Worm (Caenorhabditis elegans) whole organism, L4 larva: Measurements from ENCODE around the gene R04E5.8.

Experiments
- D1046.2 ChIP-seq: fragments of 200-800 bp; sonication (Bioruptor generic); IDR thresholded peaks from 2 replicates; pipeline ENCODE4 v1.3.6; 2022; ENCODE audit warnings: missing genetic modification characterization, missing compliant biosample characterization
- F10B5.3 ChIP-seq: sonication (generic microtip); optimal IDR thresholded peaks from 2 replicates; lab custom pipeline; 2016; ENCODE audit warnings: mild to moderate bottlenecking, missing genetic modification characterization, missing compliant biosample characterization
- F26F4.8 ChIP-seq: fragments of 200-800 bp; sonication (Bioruptor generic); conservative IDR thresholded peaks from 2 replicates; pipeline ENCODE4 v1.3.6; 2022; ENCODE audit warnings: missing genetic modification characterization, missing compliant biosample characterization
- T20F7.1 ChIP-seq: fragments of 200-800 bp; sonication (Bioruptor generic); optimal IDR thresholded peaks from 2 replicates; lab custom pipeline; 2018; ENCODE audit warnings: mild to moderate bottlenecking, missing genetic modification characterization, missing compliant biosample characterization
- Y105C5A.15 ChIP-seq: fragments of 200-800 bp; sonication (Bioruptor generic); IDR thresholded peaks from 2 replicates; pipeline ENCODE4 v1.3.6; 2022; ENCODE audit warnings: missing genetic modification characterization, missing compliant biosample characterization
- Y5F2A.4 ChIP-seq: fragments of 200-800 bp; sonication (Bioruptor generic); optimal IDR thresholded peaks from 2 replicates; lab custom pipeline; 2018; ENCODE audit warnings: mild to moderate bottlenecking, missing genetic modification characterization, missing compliant biosample characterization
- ZK546.5 ChIP-seq, 2 experiments: sonication (generic microtip); optimal IDR thresholded peaks; 2 replicates each; lab custom pipeline; 2017; ENCODE audit warnings: missing biosample characterization in 2 of 2, missing genetic modification characterization in 2 of 2
- aha-1 ChIP-seq: fragments of 150-350 bp; peaks from one replicate; lab custom pipeline; 2014; ENCODE audit warnings: missing biosample characterization, missing genetic modification characterization
- attf-4 ChIP-seq: sonication (generic microtip); optimal IDR thresholded peaks from 3 replicates; lab custom pipeline; 2017; ENCODE audit warnings: missing biosample characterization, missing genetic modification characterization
- ceh-20 ChIP-seq: fragments of 200-800 bp; sonication (Bioruptor generic); IDR thresholded peaks from 2 replicates; pipeline ENCODE4 v1.3.6; 2022; ENCODE audit warnings: missing genetic modification reagents, missing genetic modification characterization, missing compliant biosample characterization
- ceh-44 ChIP-seq: fragments of 200-800 bp; sonication (Bioruptor generic); IDR thresholded peaks from 2 replicates; pipeline ENCODE4 v1.3.6; 2022; ENCODE audit warnings: missing genetic modification reagents, missing genetic modification characterization, missing compliant biosample characterization
- ceh-62 ChIP-seq: sonication (generic microtip); optimal IDR thresholded peaks from 2 replicates; lab custom pipeline; 2017; ENCODE audit warnings: missing biosample characterization, missing genetic modification characterization
- cey-2 ChIP-seq: sonication (generic microtip); optimal IDR thresholded peaks from 3 replicates; lab custom pipeline; 2017; ENCODE audit warnings: missing genetic modification characterization, mild to moderate bottlenecking, missing compliant biosample characterization, antibody characterized with exemption, borderline replicate concordance; ENCODE audit not compliant: insufficient read depth
- ctbp-1 ChIP-seq: fragments of 200-800 bp; sonication (Bioruptor generic); IDR thresholded peaks from 2 replicates; pipeline ENCODE4 v1.3.6; 2022; ENCODE audit warnings: missing genetic modification reagents, missing genetic modification characterization, missing compliant biosample characterization
- daf-16 ChIP-seq, 3 experiments: sonication (generic microtip); optimal IDR thresholded peaks; 2 replicates each; lab custom pipeline; 2016 to 2017; ENCODE audit warnings: missing genetic modification characterization in 3 of 3, missing genetic modification reagents in 3 of 3, mild to moderate bottlenecking in 2 of 3, missing compliant biosample characterization in 2 of 3, missing biosample characterization in 1 of 3, moderate library complexity in 1 of 3
- daf-19 ChIP-seq: fragments of 200-800 bp; sonication (Bioruptor generic); conservative IDR thresholded peaks from 2 replicates; pipeline ENCODE4 v1.3.6; 2022; ENCODE audit warnings: missing genetic modification characterization, missing compliant biosample characterization
- dmd-6 ChIP-seq: fragments of 200-800 bp; sonication (Bioruptor generic); IDR thresholded peaks from 2 replicates; pipeline ENCODE4 v1.3.6; 2022; ENCODE audit warnings: missing genetic modification reagents, missing genetic modification characterization, missing compliant biosample characterization
- dmd-8 ChIP-seq: fragments of 200-800 bp; sonication (Bioruptor generic); IDR thresholded peaks from 2 replicates; pipeline ENCODE4 v1.3.6; 2022; ENCODE audit warnings: missing genetic modification characterization, missing compliant biosample characterization
- dmd-9 ChIP-seq: fragments of 200-800 bp; sonication (Bioruptor generic); IDR thresholded peaks from 2 replicates; pipeline ENCODE4 v1.3.6; 2022; ENCODE audit warnings: missing genetic modification reagents, missing genetic modification characterization, missing compliant biosample characterization
- dve-1 ChIP-seq: sonication (generic microtip); optimal IDR thresholded peaks from 2 replicates; lab custom pipeline; 2017; ENCODE audit warnings: antibody characterized with exemption, mild to moderate bottlenecking, missing genetic modification characterization, missing compliant biosample characterization; ENCODE audit not compliant: insufficient read depth
- fkh-10 ChIP-seq: fragments of 150-350 bp; optimal IDR thresholded peaks from 2 replicates; lab custom pipeline; 2014; ENCODE audit warnings: missing biosample characterization, missing genetic modification reagents, missing genetic modification characterization
- hlh-30 ChIP-seq: sonication (generic microtip); optimal IDR thresholded peaks from 2 replicates; lab custom pipeline; 2017; ENCODE audit warnings: antibody characterized with exemption, mild to moderate bottlenecking, missing genetic modification characterization, missing compliant biosample characterization; ENCODE audit not compliant: insufficient read depth
- lim-7 ChIP-seq: fragments of 200-800 bp; sonication (Bioruptor generic); IDR thresholded peaks from 2 replicates; pipeline ENCODE4 v1.3.6; 2022; ENCODE audit warnings: missing genetic modification characterization, missing compliant biosample characterization
- lin-1 ChIP-seq: fragments of 200-800 bp; sonication (Bioruptor generic); IDR thresholded peaks from 2 replicates; pipeline ENCODE4 v1.3.6; 2022; ENCODE audit warnings: missing genetic modification reagents, missing genetic modification characterization, missing compliant biosample characterization
- lin-13 ChIP-seq: fragments of 150-350 bp; optimal IDR thresholded peaks from 2 replicates; lab custom pipeline; 2014; ENCODE audit warnings: missing biosample characterization, missing genetic modification reagents, missing genetic modification characterization
- lsy-2 ChIP-seq, 2 experiments: fragments of 150-350 bp in 1 of 2; sonication (generic microtip) in 1 of 2; optimal IDR thresholded peaks; 2 replicates each; lab custom pipeline; 2014 to 2017; ENCODE audit warnings: missing biosample characterization in 2 of 2, missing genetic modification characterization in 2 of 2
- mep-1 ChIP-seq: fragments of 150-350 bp; sonication (generic microtip); optimal IDR thresholded peaks from 3 replicates; lab custom pipeline; 2014; ENCODE audit warnings: missing biosample characterization, missing genetic modification characterization
- mes-2 ChIP-seq: sonication (generic microtip); optimal IDR thresholded peaks from 2 replicates; lab custom pipeline; 2016; ENCODE audit warnings: missing genotype, mild to moderate bottlenecking, missing genetic modification characterization, missing compliant biosample characterization; ENCODE audit not compliant: poor library complexity, severe bottlenecking
- mxl-2 ChIP-seq: fragments of 200-800 bp; sonication (Bioruptor generic); conservative IDR thresholded peaks from 2 replicates; pipeline ENCODE4 v1.3.6; 2022; ENCODE audit warnings: missing genetic modification reagents, missing genetic modification characterization, missing compliant biosample characterization
- mxl-3 ChIP-seq: fragments of 200-800 bp; sonication (Bioruptor generic); optimal IDR thresholded peaks from 2 replicates; lab custom pipeline; 2018; ENCODE audit warnings: mild to moderate bottlenecking, missing genetic modification characterization, missing compliant biosample characterization
- nhr-11 ChIP-seq: fragments of 150-350 bp; optimal IDR thresholded peaks from 2 replicates; lab custom pipeline; 2014; ENCODE audit warnings: missing biosample characterization, missing genetic modification characterization
- nhr-111 ChIP-seq: fragments of 200-800 bp; sonication (Bioruptor generic); optimal IDR thresholded peaks from 2 replicates; lab custom pipeline; 2018; ENCODE audit warnings: mild to moderate bottlenecking, missing genetic modification characterization, missing compliant biosample characterization
- nhr-25 ChIP-seq: sonication (generic microtip); optimal IDR thresholded peaks from 2 replicates; lab custom pipeline; 2017; ENCODE audit warnings: missing genetic modification characterization, mild to moderate bottlenecking, missing compliant biosample characterization, antibody characterized with exemption, moderate library complexity, borderline replicate concordance; ENCODE audit not compliant: insufficient read depth
- nhr-28 ChIP-seq: fragments of 150-350 bp; optimal IDR thresholded peaks from 2 replicates; lab custom pipeline; 2014; ENCODE audit warnings: missing biosample characterization, missing genetic modification characterization
- nhr-42 ChIP-seq: fragments of 200-800 bp; sonication (Bioruptor generic); IDR thresholded peaks from 2 replicates; pipeline ENCODE4 v1.3.6; 2022; ENCODE audit warnings: missing genetic modification characterization, missing compliant biosample characterization
- nhr-6 ChIP-seq: fragments of 150-350 bp; optimal IDR thresholded peaks from 2 replicates; lab custom pipeline; 2014; ENCODE audit warnings: missing biosample characterization, missing genetic modification characterization
- pha-4 ChIP-seq, 2 experiments: fragments of 150-350 bp in 1 of 2; fragments of 200-800 bp in 1 of 2; sonication (Bioruptor generic) in 1 of 2; IDR thresholded peaks in 1 of 2; optimal IDR thresholded peaks in 1 of 2; 2 replicates each; pipeline versions ENCODE4 v1.3.6 to Lab custom; 2014 to 2022; ENCODE audit warnings: missing genetic modification characterization in 2 of 2, missing genetic modification reagents in 2 of 2, missing biosample characterization in 1 of 2, missing compliant biosample characterization in 1 of 2
- php-3 ChIP-seq: fragments of 200-800 bp; sonication (Bioruptor generic); IDR thresholded peaks from 2 replicates; pipeline ENCODE4 v1.3.6; 2022; ENCODE audit warnings: missing genetic modification reagents, missing genetic modification characterization, missing compliant biosample characterization
- sdz-12 ChIP-seq: fragments of 200-800 bp; sonication (Bioruptor generic); optimal IDR thresholded peaks from 2 replicates; lab custom pipeline; 2018; ENCODE audit warnings: mild to moderate bottlenecking, missing genetic modification characterization, missing compliant biosample characterization
- skn-1 ChIP-seq: fragments of 150-350 bp; optimal IDR thresholded peaks from 2 replicates; lab custom pipeline; 2014; ENCODE audit warnings: missing biosample characterization, missing genetic modification characterization
- spr-3 ChIP-seq: fragments of 200-800 bp; sonication (Bioruptor generic); optimal IDR thresholded peaks from 2 replicates; lab custom pipeline; 2018; ENCODE audit warnings: mild to moderate bottlenecking, missing genetic modification characterization, missing compliant biosample characterization
- tag-97 ChIP-seq: fragments of 200-800 bp; sonication (Bioruptor generic); IDR thresholded peaks from 2 replicates; pipeline ENCODE4 v1.3.6; 2022; ENCODE audit warnings: missing genetic modification characterization, missing compliant biosample characterization
- tra-1 ChIP-seq: fragments of 200-800 bp; sonication (Bioruptor generic); IDR thresholded peaks from 2 replicates; pipeline ENCODE4 v1.3.6; 2022; ENCODE audit warnings: missing genetic modification reagents, missing genetic modification characterization, missing compliant biosample characterization
- unc-130 ChIP-seq: sonication (generic microtip); optimal IDR thresholded peaks from 2 replicates; lab custom pipeline; 2016; ENCODE audit warnings: missing genetic modification reagents, missing genetic modification characterization, missing compliant biosample characterization
- unc-39 ChIP-seq: sonication (generic microtip); optimal IDR thresholded peaks from 2 replicates; lab custom pipeline; 2017; ENCODE audit warnings: missing biosample characterization, missing genetic modification characterization
- vab-7 ChIP-seq: fragments of 200-800 bp; sonication (Bioruptor generic); IDR thresholded peaks from 2 replicates; pipeline ENCODE4 v1.3.6; 2022; ENCODE audit warnings: missing genetic modification reagents, missing genetic modification characterization, missing compliant biosample characterization
- zfp-3 ChIP-seq: fragments of 200-800 bp; sonication (Bioruptor generic); conservative IDR thresholded peaks from 2 replicates; pipeline ENCODE4 v1.3.6; 2022; ENCODE audit warnings: missing genetic modification reagents, missing genetic modification characterization, missing compliant biosample characterization
- zip-2 ChIP-seq: fragments of 150-350 bp; optimal IDR thresholded peaks from 2 replicates; lab custom pipeline; 2014; ENCODE audit warnings: missing biosample characterization, missing genetic modification characterization

Gene R04E5.8

ce11 chrX:8796699-8797282, 9.1 kb downstream of the R04E5.8 start, which contains the start of gene R04E5.7:
TSS of gene R04E5.7 (minus strand) at chrX:8797262.
- TF ChIP-seq nhr-25 (tag; lab: Kevin White, UChicago) (no peak), zfp-3 (GFP tag; lab: Robert Waterston, UW) (no peak), Y5F2A.4 (no peak), dve-1 (tag; lab: Kevin White, UChicago) (peak; percentile 48), tra-1 (GFP tag; lab: Robert Waterston, UW) (peak; percentile 33; the same call in 1 of the 2 replicates), dmd-8 (GFP tag; lab: Robert Waterston, UW) (no peak), mes-2 (tag; lab: Kevin White, UChicago) (peak; percentile 58), pha-4 (GFP tag; IDR thresholded peaks at IDR 0.05; lab: Robert Waterston, UW) (peak; percentile 52; the same call in 1 of the 2 replicates), pha-4 (tag; optimal IDR thresholded peaks at IDR 0.05; lab: Kevin White, UChicago) (no peak), nhr-11 (tag; lab: Kevin White, UChicago) (no peak), T20F7.1 (no peak), ZK546.5 (tag; optimal IDR thresholded peaks at IDR 0.05; lab: Kevin White, UChicago) (no peak), ceh-20 (GFP tag; lab: Robert Waterston, UW) (no peak), lsy-2 (tag; optimal IDR thresholded peaks at IDR 0.05; lab: Kevin White, UChicago) (peak in 1 of 2 experiments; percentile 42), ceh-44 (GFP tag; lab: Robert Waterston, UW) (peak; percentile 83), lim-7 (peak; percentile 64; the same call in 1 of the 2 replicates), unc-39 (no peak), nhr-6 (no peak), F10B5.3 (tag; lab: Kevin White, UChicago) (no peak), D1046.2 (no peak), daf-16 (GFP tag; optimal IDR thresholded peaks at IDR 0.05; lab: Kevin White, UChicago) (no peak), daf-16 (tag; optimal IDR thresholded peaks at IDR 0.05; lab: Kevin White, UChicago) (peak; percentile 66), nhr-42 (GFP tag; lab: Robert Waterston, UW) (no peak), aha-1 (peak; percentile 38), vab-7 (GFP tag; lab: Robert Waterston, UW) (peak; percentile 57; the same call in 1 of the 2 replicates), attf-4 (no peak), tag-97 (no peak), lin-13 (no peak), zip-2 (tag; lab: Kevin White, UChicago) (no peak), F26F4.8 (GFP tag; lab: Robert Waterston, UW) (no peak), nhr-111 (GFP tag; lab: Kevin White, UChicago) (no peak), mxl-2 (GFP tag; lab: Robert Waterston, UW) (no peak), mep-1 (tag; lab: Kevin White, UChicago) (peak; percentile 57), ctbp-1 (peak; percentile 52; the same call in 1 of the 2 replicates), sdz-12 (no peak), nhr-28 (tag; lab: Kevin White, UChicago) (no peak), cey-2 (tag; lab: Kevin White, UChicago) (no peak), skn-1 (tag; lab: Kevin White, UChicago) (no peak), unc-130 (GFP tag; lab: Kevin White, UChicago) (no peak), fkh-10 (GFP tag; lab: Kevin White, UChicago) (no peak), spr-3 (no peak), lin-1 (GFP tag; lab: Robert Waterston, UW) (0 out of 2 replicates have a peak, but pooled peaks have one; percentile 27), mxl-3 (peak; percentile 34), Y105C5A.15 (GFP tag; lab: Robert Waterston, UW) (no peak), dmd-6 (GFP tag; lab: Robert Waterston, UW) (peak; percentile 57), dmd-9 (no peak), php-3 (GFP tag; lab: Robert Waterston, UW) (no peak), hlh-30 (peak; percentile 65), daf-19 (GFP tag; lab: Robert Waterston, UW) (0 out of 2 replicates have a peak, but pooled peaks have one; percentile 16), ceh-62 (no peak)
